Fruit fly (Drosophila melanogaster) whole organism, prepupa: ENCODE data around the gene Vha13.

ENCODE experiments used
- Blimp-1 ChIP-seq: fragments of 200-800 bp; sonication (Bioruptor generic); optimal IDR thresholded peaks from 3 replicates; lab custom pipeline; 2017; ENCODE audit warnings: missing biosample characterization, missing genetic modification characterization, mild to moderate bottlenecking, moderate library complexity, missing genetic modification reagents
- CG32006 ChIP-seq: fragments of 200-800 bp; sonication (Bioruptor generic); optimal IDR thresholded peaks from 3 replicates; lab custom pipeline; 2017; ENCODE audit warnings: missing biosample characterization, mild to moderate bottlenecking, missing genetic modification characterization
- CG8119 ChIP-seq: fragments of 200-800 bp; sonication (Bioruptor generic); IDR thresholded peaks from 3 replicates; pipeline ENCODE4 v1.3.6; 2022; ENCODE audit warnings: missing biosample characterization, missing genetic modification characterization
- Ets21C ChIP-seq: fragments of 200-800 bp; sonication (Bioruptor generic); optimal IDR thresholded peaks from 3 replicates; lab custom pipeline; 2016; ENCODE audit warnings: missing biosample characterization, missing genetic modification characterization
- Gug ChIP-seq: fragments of 200-800 bp; sonication (Bioruptor generic); IDR thresholded peaks from 2 replicates; pipeline ENCODE4 v1.3.6; 2022; ENCODE audit warnings: missing biosample characterization, missing genetic modification characterization
- achi ChIP-seq: fragments of 200-800 bp; sonication (Bioruptor generic); optimal IDR thresholded peaks from 3 replicates; lab custom pipeline; 2016; ENCODE audit warnings: missing biosample characterization, missing genetic modification characterization
- fd59A ChIP-seq: fragments of 200-800 bp; sonication (Bioruptor generic); optimal IDR thresholded peaks from 2 replicates; lab custom pipeline; 2017; ENCODE audit warnings: missing biosample characterization, mild to moderate bottlenecking, missing genetic modification characterization, missing genetic modification reagents
- fd85E ChIP-seq: fragments of 200-800 bp; sonication (Bioruptor generic); optimal IDR thresholded peaks from 3 replicates; lab custom pipeline; 2016; ENCODE audit warnings: missing biosample characterization, missing genetic modification characterization

DNA sequence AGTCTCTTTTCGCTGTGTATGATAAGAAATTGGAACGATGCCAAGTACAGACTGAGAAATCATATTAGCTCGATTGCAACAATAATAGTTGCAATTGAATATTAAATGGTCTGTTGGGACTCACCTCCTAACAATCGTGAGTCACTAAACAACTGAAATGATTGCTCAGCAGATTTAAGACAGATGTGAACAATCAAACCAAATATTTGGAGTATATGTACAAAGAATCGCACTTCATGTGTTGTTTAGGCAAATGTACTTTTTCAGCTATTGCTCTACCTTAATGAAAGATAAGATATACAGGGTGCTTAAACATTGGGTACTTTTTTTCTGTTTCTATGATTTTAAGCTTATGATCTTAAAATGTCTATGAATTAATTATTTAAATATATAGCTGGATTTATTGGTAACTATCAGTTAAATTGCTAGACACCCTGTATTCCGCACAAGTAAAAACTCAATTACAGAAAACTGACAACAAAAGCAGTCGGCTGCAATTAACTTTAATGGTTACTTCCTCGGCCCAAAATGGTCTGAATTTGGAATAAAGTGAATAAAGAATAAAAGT is 2.6 kb downstream of the Vha13 start:
- TF ChIP-seq fd85E (GFP tag; lab: Kevin White, UChicago) (peak; percentile 36), fd59A (GFP tag; lab: Kevin White, UChicago) (peak; percentile 46), Blimp-1 (GFP tag; lab: Kevin White, UChicago) (peak; percentile 61), CG8119 (GFP tag; lab: Robert Waterston, UW) (peak; percentile 90), CG32006 (GFP tag; lab: Kevin White, UChicago) (peak; percentile 82), Gug (GFP tag; lab: Robert Waterston, UW) (peak; percentile 90), Ets21C (GFP tag; lab: Kevin White, UChicago) (peak; percentile 46), achi (GFP tag; lab: Kevin White, UChicago) (peak; percentile 76)
